Worm (Caenorhabditis elegans): ENCODE results near the gene igeg-2.

igeg-2 gene

ce11 chrX:11406784-11407183 lies 39.7 kb downstream of the igeg-2 start:
- peak; percentile 9 for TF ChIP-seq fos-1 (tag; optimal IDR thresholded peaks at IDR 0.05)
- no peak for TF ChIP-seq lin-39 (tag; optimal IDR thresholded peaks at IDR 0.05)
- no peak for TF ChIP-seq unc-39 (tag; optimal IDR thresholded peaks at IDR 0.05)
- TF ChIP-seq sma-9 (GFP tag; optimal IDR thresholded peaks at IDR 0.05), result no peak
- no peak for TF ChIP-seq sma-9 (tag; optimal IDR thresholded peaks at IDR 0.05)
- TF ChIP-seq ceh-82 (tag; optimal IDR thresholded peaks at IDR 0.05), result no peak
- no peak for TF ChIP-seq nhr-23 (tag; optimal IDR thresholded peaks at IDR 0.05)
- TF ChIP-seq aly-2 (tag; optimal IDR thresholded peaks at IDR 0.05), result no peak
- TF ChIP-seq sma-3 (GFP tag; optimal IDR thresholded peaks at IDR 0.05), result peak; percentile 7

- no peak for TF ChIP-seq nhr-11 (tag; optimal IDR thresholded peaks at IDR 0.05)
- TF ChIP-seq sma-9 (GFP tag; optimal IDR thresholded peaks at IDR 0.05), result peak; percentile 25
- no peak for TF ChIP-seq sma-9 (tag; optimal IDR thresholded peaks at IDR 0.05)
Measured at ce11 chrX:11405908-11406307, 40.5 kb downstream of the igeg-2 start, which contains the start of gene slo-2. Gene slo-2, minus strand, starts transcription at chrX:11405931.

- peak; percentile 77 for TF ChIP-seq fos-1 (tag; optimal IDR thresholded peaks at IDR 0.05)
- TF ChIP-seq C34F6.9 (tag; optimal IDR thresholded peaks at IDR 0.05), result peak; percentile 22
- no peak for TF ChIP-seq alr-1 (tag; optimal IDR thresholded peaks at IDR 0.05)
- TF ChIP-seq ZK546.5 (tag; optimal IDR thresholded peaks at IDR 0.05), result no peak
- TF ChIP-seq ztf-4 (tag; optimal IDR thresholded peaks at IDR 0.05), result no peak
- no peak for TF ChIP-seq unc-55 (GFP tag; optimal IDR thresholded peaks at IDR 0.05)
- no peak for TF ChIP-seq snpc-4 (tag; optimal IDR thresholded peaks at IDR 0.05)
Measured at ce11 chrX:11400467-11401184, 45.8 kb downstream of the igeg-2 start.

All from whole organism, L2 larva.